Fruit fly (Drosophila melanogaster) whole organism, prepupa: ENCODE data around the gene Cp19.

Source experiments
- Blimp-1 ChIP-seq: fragments of 200-800 bp; sonication (Bioruptor generic); optimal IDR thresholded peaks from 3 replicates; lab custom pipeline; 2017; ENCODE audit warnings: missing biosample characterization, missing genetic modification characterization, mild to moderate bottlenecking, moderate library complexity, missing genetic modification reagents
- CG10631 ChIP-seq: fragments of 200-800 bp; sonication (Bioruptor generic); optimal IDR thresholded peaks from 2 replicates; lab custom pipeline; 2016; ENCODE audit warnings: missing biosample characterization, missing genetic modification characterization
- CG10669 ChIP-seq: fragments of 200-800 bp; sonication (Bioruptor generic); optimal IDR thresholded peaks from 3 replicates; lab custom pipeline; 2018; ENCODE audit warnings: missing biosample characterization, mild to moderate bottlenecking, missing genetic modification characterization, moderate library complexity
- CG11294 ChIP-seq: fragments of 200-800 bp; sonication (Bioruptor generic); IDR thresholded peaks from 2 replicates; pipeline ENCODE4 v1.3.6; 2022; ENCODE audit warnings: missing biosample characterization, missing genetic modification characterization
- CG11762 ChIP-seq: fragments of 200-800 bp; sonication (Bioruptor generic); optimal IDR thresholded peaks from 3 replicates; lab custom pipeline; 2016; ENCODE audit warnings: missing biosample characterization, missing genetic modification characterization; ENCODE audit not compliant: insufficient read depth
- CG11902 ChIP-seq: fragments of 200-800 bp; sonication (Bioruptor generic); optimal IDR thresholded peaks from 3 replicates; lab custom pipeline; 2016; ENCODE audit warnings: missing biosample characterization, missing genetic modification characterization
- CG15336 ChIP-seq: fragments of 200-800 bp; sonication (Bioruptor generic); IDR thresholded peaks from 2 replicates; pipeline ENCODE4 v1.3.6; 2022; ENCODE audit warnings: missing biosample characterization, missing genetic modification characterization
- CG1621 ChIP-seq: fragments of 200-800 bp; sonication (Bioruptor generic); optimal IDR thresholded peaks from 3 replicates; lab custom pipeline; 2018; ENCODE audit warnings: missing biosample characterization, mild to moderate bottlenecking, missing genetic modification characterization
- CG16779 ChIP-seq: fragments of 200-800 bp; sonication (Bioruptor generic); optimal IDR thresholded peaks from 3 replicates; lab custom pipeline; 2017; ENCODE audit warnings: missing biosample characterization, mild to moderate bottlenecking, missing genetic modification characterization
- CG3032 ChIP-seq: fragments of 200-800 bp; optimal IDR thresholded peaks from 2 replicates; lab custom pipeline; 2019; ENCODE audit warnings: missing biosample characterization, mild to moderate bottlenecking, missing genetic modification characterization, moderate library complexity
- CG31627 ChIP-seq: fragments of 200-800 bp; sonication (Bioruptor generic); optimal IDR thresholded peaks from 3 replicates; lab custom pipeline; 2016; ENCODE audit warnings: missing biosample characterization, missing genetic modification characterization
- CG34406 ChIP-seq: fragments of 200-800 bp; sonication (Bioruptor generic); optimal IDR thresholded peaks from 3 replicates; lab custom pipeline; 2016; ENCODE audit warnings: missing biosample characterization, missing genetic modification characterization
- CG3919 ChIP-seq: fragments of 200-800 bp; sonication (Bioruptor generic); optimal IDR thresholded peaks from 3 replicates; lab custom pipeline; 2016; ENCODE audit warnings: missing biosample characterization, missing genetic modification characterization
- CG4318 ChIP-seq: fragments of 200-800 bp; sonication (Bioruptor generic); optimal IDR thresholded peaks from 3 replicates; lab custom pipeline; 2017; ENCODE audit warnings: missing biosample characterization, mild to moderate bottlenecking, missing genetic modification characterization
- CG6163 ChIP-seq: fragments of 200-800 bp; sonication (Bioruptor generic); IDR thresholded peaks from 3 replicates; pipeline ENCODE4 v1.3.6; 2022; ENCODE audit warnings: missing biosample characterization, missing genetic modification characterization
- CG6276 ChIP-seq: fragments of 200-800 bp; sonication (Bioruptor generic); optimal IDR thresholded peaks from 2 replicates; lab custom pipeline; 2017; ENCODE audit warnings: missing biosample characterization, mild to moderate bottlenecking, missing genetic modification characterization
- CG6808 ChIP-seq: fragments of 200-800 bp; sonication (Bioruptor generic); optimal IDR thresholded peaks from 3 replicates; lab custom pipeline; 2017; ENCODE audit warnings: missing biosample characterization, missing genetic modification characterization, mild to moderate bottlenecking, moderate library complexity, missing genetic modification reagents
- CG6854 ChIP-seq: fragments of 200-800 bp; sonication (Bioruptor generic); optimal IDR thresholded peaks from 2 replicates; lab custom pipeline; 2017; ENCODE audit warnings: missing biosample characterization, mild to moderate bottlenecking, missing genetic modification characterization
- CG7368 ChIP-seq: fragments of 200-800 bp; sonication (Bioruptor generic); optimal IDR thresholded peaks from 3 replicates; lab custom pipeline; 2016; ENCODE audit warnings: missing biosample characterization, missing genetic modification characterization
- CG8119 ChIP-seq: fragments of 200-800 bp; sonication (Bioruptor generic); IDR thresholded peaks from 3 replicates; pipeline ENCODE4 v1.3.6; 2022; ENCODE audit warnings: missing biosample characterization, missing genetic modification characterization
- CG8319 ChIP-seq: fragments of 200-800 bp; sonication (Bioruptor generic); optimal IDR thresholded peaks from 3 replicates; lab custom pipeline; 2016; ENCODE audit warnings: missing biosample characterization, missing genetic modification characterization
- CG8632 ChIP-seq: fragments of 200-800 bp; sonication (Bioruptor generic); optimal IDR thresholded peaks from 3 replicates; lab custom pipeline; 2016; ENCODE audit warnings: missing biosample characterization, missing genetic modification characterization
- CG9139 ChIP-seq: fragments of 200-800 bp; sonication (Bioruptor generic); optimal IDR thresholded peaks from 3 replicates; lab custom pipeline; 2017; ENCODE audit warnings: missing biosample characterization, mild to moderate bottlenecking, missing genetic modification characterization
- Eip75B ChIP-seq: fragments of 200-800 bp; sonication (Bioruptor generic); optimal IDR thresholded peaks from 3 replicates; lab custom pipeline; 2016; ENCODE audit warnings: missing biosample characterization, missing genetic modification characterization
- Eip78C ChIP-seq: fragments of 200-800 bp; sonication (Bioruptor generic); peaks from one replicate; lab custom pipeline; 2016; ENCODE audit warnings: missing biosample characterization, missing genetic modification characterization
- Eip93F ChIP-seq: fragments of 200-800 bp; sonication (Bioruptor generic); optimal IDR thresholded peaks from 2 replicates; lab custom pipeline; 2016; ENCODE audit warnings: missing biosample characterization, mild to moderate bottlenecking, missing genetic modification characterization
- Ets21C ChIP-seq: fragments of 200-800 bp; sonication (Bioruptor generic); optimal IDR thresholded peaks from 3 replicates; lab custom pipeline; 2016; ENCODE audit warnings: missing biosample characterization, missing genetic modification characterization
- Ets96B ChIP-seq: fragments of 200-800 bp; optimal IDR thresholded peaks from 2 replicates; lab custom pipeline; 2019; ENCODE audit warnings: missing biosample characterization, mild to moderate bottlenecking, missing genetic modification characterization, moderate library complexity
- Gug ChIP-seq: fragments of 200-800 bp; sonication (Bioruptor generic); IDR thresholded peaks from 2 replicates; pipeline ENCODE4 v1.3.6; 2022; ENCODE audit warnings: missing biosample characterization, missing genetic modification characterization
- Hr38 ChIP-seq: sonication (Bioruptor generic); optimal IDR thresholded peaks from 2 replicates; lab custom pipeline; 2016; ENCODE audit warnings: missing biosample characterization, missing genetic modification characterization
- Hr39 ChIP-seq: fragments of 200-800 bp; sonication (Bioruptor generic); optimal IDR thresholded peaks from 2 replicates; lab custom pipeline; 2016; ENCODE audit warnings: missing biosample characterization, missing genetic modification characterization
- Hr4 ChIP-seq: fragments of 200-800 bp; sonication (Bioruptor generic); optimal IDR thresholded peaks from 3 replicates; lab custom pipeline; 2016; ENCODE audit warnings: missing biosample characterization, missing genetic modification characterization
- Lpt ChIP-seq: fragments of 200-800 bp; sonication (Bioruptor generic); optimal IDR thresholded peaks from 3 replicates; lab custom pipeline; 2016; ENCODE audit warnings: missing biosample characterization, missing genetic modification characterization
- OdsH ChIP-seq: fragments of 200-800 bp; sonication (Bioruptor generic); optimal IDR thresholded peaks from 3 replicates; lab custom pipeline; 2016; ENCODE audit warnings: missing biosample characterization, missing genetic modification characterization
- Smox ChIP-seq: fragments of 200-800 bp; sonication (Bioruptor generic); optimal IDR thresholded peaks from 3 replicates; lab custom pipeline; 2016; ENCODE audit warnings: missing biosample characterization, missing genetic modification characterization
- Sox102F ChIP-seq: fragments of 200-800 bp; sonication (Bioruptor generic); optimal IDR thresholded peaks from 2 replicates; lab custom pipeline; 2016; ENCODE audit warnings: missing biosample characterization, mild to moderate bottlenecking, missing genetic modification characterization
- Sox14 ChIP-seq: fragments of 200-800 bp; sonication (Bioruptor generic); optimal IDR thresholded peaks from 3 replicates; lab custom pipeline; 2016; ENCODE audit warnings: missing biosample characterization, missing genetic modification characterization
- Sox15 ChIP-seq: fragments of 200-800 bp; sonication (Bioruptor generic); optimal IDR thresholded peaks from 3 replicates; lab custom pipeline; 2016; ENCODE audit warnings: missing biosample characterization, missing genetic modification characterization
- acj6 ChIP-seq: fragments of 200-800 bp; sonication (Bioruptor generic); optimal IDR thresholded peaks from 3 replicates; lab custom pipeline; 2016; ENCODE audit warnings: missing biosample characterization, missing genetic modification characterization
- cyc ChIP-seq: fragments of 200-800 bp; sonication (Bioruptor generic); optimal IDR thresholded peaks from 3 replicates; lab custom pipeline; 2016; ENCODE audit warnings: missing biosample characterization, missing genetic modification characterization
- dac ChIP-seq: fragments of 200-800 bp; sonication (Bioruptor generic); optimal IDR thresholded peaks from 2 replicates; lab custom pipeline; 2017; ENCODE audit warnings: missing biosample characterization, mild to moderate bottlenecking, missing genetic modification characterization
- eg ChIP-seq: fragments of 200-800 bp; sonication (Bioruptor generic); IDR thresholded peaks from 3 replicates; pipeline ENCODE4 v1.3.6; 2022; ENCODE audit warnings: missing biosample characterization, missing genetic modification characterization
- esn ChIP-seq: fragments of 200-800 bp; sonication (Bioruptor generic); optimal IDR thresholded peaks from 2 replicates; lab custom pipeline; 2016; ENCODE audit warnings: missing biosample characterization, mild to moderate bottlenecking, missing genetic modification characterization, moderate library complexity
- fd59A ChIP-seq: fragments of 200-800 bp; sonication (Bioruptor generic); optimal IDR thresholded peaks from 2 replicates; lab custom pipeline; 2017; ENCODE audit warnings: missing biosample characterization, mild to moderate bottlenecking, missing genetic modification characterization, missing genetic modification reagents
- fd85E ChIP-seq: fragments of 200-800 bp; sonication (Bioruptor generic); optimal IDR thresholded peaks from 3 replicates; lab custom pipeline; 2016; ENCODE audit warnings: missing biosample characterization, missing genetic modification characterization
- fkh ChIP-seq: fragments of 200-800 bp; sonication (Bioruptor generic); optimal IDR thresholded peaks from 3 replicates; lab custom pipeline; 2017; ENCODE audit warnings: missing biosample characterization, mild to moderate bottlenecking, missing genetic modification characterization, moderate library complexity
- lz ChIP-seq: fragments of 200-800 bp; sonication (Bioruptor generic); optimal IDR thresholded peaks from 3 replicates; lab custom pipeline; 2016; ENCODE audit warnings: missing biosample characterization, missing genetic modification characterization
- salr ChIP-seq, 2 experiments: fragments of 200-800 bp; sonication (Bioruptor generic); optimal IDR thresholded peaks; 3 replicates each; lab custom pipeline; 2016 to 2018; ENCODE audit warnings: missing biosample characterization in 2 of 2, missing genetic modification characterization in 2 of 2, mild to moderate bottlenecking in 1 of 2
- spab ChIP-seq: fragments of 200-800 bp; sonication (Bioruptor generic); optimal IDR thresholded peaks from 2 replicates; lab custom pipeline; 2017; ENCODE audit warnings: missing biosample characterization, mild to moderate bottlenecking, missing genetic modification characterization, missing genetic modification reagents
- ss ChIP-seq, 2 experiments: fragments of 200-800 bp; sonication (Bioruptor generic); optimal IDR thresholded peaks; 2 replicates in 1 of 2; 3 replicates in 1 of 2; lab custom pipeline; 2017 to 2018; ENCODE audit warnings: mild to moderate bottlenecking in 2 of 2, missing biosample characterization in 2 of 2, missing genetic modification characterization in 2 of 2, moderate library complexity in 1 of 2
- svp ChIP-seq: fragments of 200-800 bp; sonication (Bioruptor generic); peaks from one replicate; lab custom pipeline; 2016; ENCODE audit warnings: missing biosample characterization, missing genetic modification characterization
- vri ChIP-seq: fragments of 200-800 bp; sonication (Bioruptor generic); optimal IDR thresholded peaks from 3 replicates; lab custom pipeline; 2016; ENCODE audit warnings: missing biosample characterization, mild to moderate bottlenecking, missing genetic modification characterization

Gene Cp19

dm6 chr3L:8777313-8777924 is 47.8 kb downstream of the Cp19 start:
- TF ChIP-seq Hr39 (GFP tag; lab: Kevin White, UChicago) = peak; percentile 17
- peak; percentile 44 for TF ChIP-seq Smox
- TF ChIP-seq ss (GFP tag; optimal IDR thresholded peaks at IDR 0.05; lab: Kevin White, UChicago) = no peak
- no peak for TF ChIP-seq CG8319
- no peak for TF ChIP-seq spab (GFP tag; lab: Kevin White, UChicago)
- no peak for TF ChIP-seq Hr4 (GFP tag; lab: Kevin White, UChicago)
- no peak for TF ChIP-seq eg (GFP tag; lab: Robert Waterston, UW)
- no peak for TF ChIP-seq fd85E (GFP tag; lab: Kevin White, UChicago)
- TF ChIP-seq salr (GFP tag; optimal IDR thresholded peaks at IDR 0.05; lab: Kevin White, UChicago) = no peak
- TF ChIP-seq Gug (GFP tag; lab: Robert Waterston, UW) = no peak
- no peak for TF ChIP-seq Hr38 (GFP tag; lab: Kevin White, UChicago)
- TF ChIP-seq fkh (GFP tag; lab: Kevin White, UChicago) = no peak
- peak; percentile 20 for TF ChIP-seq Sox14 (GFP tag; lab: Kevin White, UChicago)
- peak; percentile 14 for TF ChIP-seq Eip93F (GFP tag; lab: Kevin White, UChicago)
- no peak for TF ChIP-seq CG3032 (tag; lab: Kevin White, UChicago)
- no peak for TF ChIP-seq CG11294 (GFP tag; lab: Robert Waterston, UW)
- no peak for TF ChIP-seq fd59A (GFP tag; lab: Kevin White, UChicago)
- TF ChIP-seq CG16779 (tag; lab: Kevin White, UChicago) = no peak
- peak; percentile 37 for TF ChIP-seq vri
- TF ChIP-seq Sox102F = no peak
- no peak for TF ChIP-seq CG6276 (GFP tag; lab: Kevin White, UChicago)
- peak; percentile 7 for TF ChIP-seq OdsH
- TF ChIP-seq Sox15 (GFP tag; lab: Kevin White, UChicago) = no peak
- TF ChIP-seq cyc (GFP tag; lab: Kevin White, UChicago) = no peak
- TF ChIP-seq CG9139 (GFP tag; lab: Kevin White, UChicago) = no peak
- TF ChIP-seq CG10631 (GFP tag; lab: Kevin White, UChicago) = no peak
- peak; percentile 0 for TF ChIP-seq CG31627 (GFP tag; lab: Kevin White, UChicago)
- peak; percentile 75 for TF ChIP-seq svp
- no peak for TF ChIP-seq lz (GFP tag; lab: Kevin White, UChicago)
- no peak for TF ChIP-seq CG10669 (GFP tag; lab: Kevin White, UChicago)
- TF ChIP-seq Ets96B (tag; lab: Kevin White, UChicago) = no peak
- TF ChIP-seq acj6 (GFP tag; lab: Kevin White, UChicago) = no peak
- TF ChIP-seq Lpt = no peak
- TF ChIP-seq CG8632 (GFP tag; lab: Kevin White, UChicago) = peak; percentile 8
- TF ChIP-seq Eip75B (GFP tag; lab: Kevin White, UChicago) = no peak
- TF ChIP-seq dac = no peak
- peak; percentile 19 for TF ChIP-seq CG34406 (GFP tag; lab: Kevin White, UChicago)
- TF ChIP-seq CG6808 = no peak
- TF ChIP-seq CG11762 (GFP tag; lab: Kevin White, UChicago) = no peak
- TF ChIP-seq Blimp-1 (GFP tag; lab: Kevin White, UChicago) = no peak
- no peak for TF ChIP-seq Ets21C (GFP tag; lab: Kevin White, UChicago)
- TF ChIP-seq CG11902 (GFP tag; lab: Kevin White, UChicago) = no peak
- no peak for TF ChIP-seq CG3919
- TF ChIP-seq CG15336 (GFP tag; lab: Robert Waterston, UW) = no peak
- TF ChIP-seq CG1621 = no peak
- TF ChIP-seq CG6854 (GFP tag; lab: Kevin White, UChicago) = no peak
- TF ChIP-seq esn (GFP tag; lab: Kevin White, UChicago) = peak; percentile 61
- no peak for TF ChIP-seq CG4318
- no peak for TF ChIP-seq CG7368 (GFP tag; lab: Kevin White, UChicago)
- no peak for TF ChIP-seq CG8119 (GFP tag; lab: Robert Waterston, UW)
- TF ChIP-seq CG6163 = no peak
- peak; percentile 60 for TF ChIP-seq Eip78C
